Worm (Caenorhabditis elegans) whole organism, early embryonic: ENCODE data around the gene nccd-1.

Experiments used
- B0310.2 ChIP-seq: sonication (generic microtip); optimal IDR thresholded peaks from 2 replicates; lab custom pipeline; 2016; ENCODE audit warnings: mild to moderate bottlenecking, missing genetic modification characterization, missing compliant biosample characterization
- F13C5.2 ChIP-seq: sonication (generic microtip); optimal IDR thresholded peaks from 2 replicates; lab custom pipeline; 2017; ENCODE audit warnings: mild to moderate bottlenecking, missing genetic modification characterization, inconsistent platforms, missing compliant biosample characterization
- aly-1 ChIP-seq: sonication (generic microtip); optimal IDR thresholded peaks from 2 replicates; lab custom pipeline; 2016; ENCODE audit warnings: missing genetic modification characterization, missing compliant biosample characterization
- ama-1 ChIP-seq: fragments of 150-350 bp; optimal IDR thresholded peaks from 2 replicates; lab custom pipeline; 2014
- ceh-13 ChIP-seq: fragments of 200-800 bp; sonication (Bioruptor generic); optimal IDR thresholded peaks from 2 replicates; lab custom pipeline; 2018; ENCODE audit warnings: mild to moderate bottlenecking, missing genetic modification characterization, missing compliant biosample characterization
- ceh-36 ChIP-seq: sonication (generic microtip); optimal IDR thresholded peaks from 2 replicates; lab custom pipeline; 2016; ENCODE audit warnings: missing genetic modification characterization, inconsistent platforms, missing compliant biosample characterization
- ets-7 ChIP-seq: sonication (generic microtip); optimal IDR thresholded peaks from 2 replicates; lab custom pipeline; 2016; ENCODE audit warnings: missing genotype, missing genetic modification characterization, missing compliant biosample characterization
- flt-1 ChIP-seq: fragments of 200-800 bp; sonication (Bioruptor generic); IDR thresholded peaks from 2 replicates; pipeline ENCODE4 v1.3.6; 2022; ENCODE audit warnings: missing genetic modification characterization, missing compliant biosample characterization
- hmbx-1 ChIP-seq: sonication (generic microtip); optimal IDR thresholded peaks from 2 replicates; lab custom pipeline; 2016; ENCODE audit warnings: mild to moderate bottlenecking, missing genetic modification characterization, missing compliant biosample characterization
- hmg-4 ChIP-seq: fragments of 200-800 bp; sonication (Bioruptor generic); optimal IDR thresholded peaks from 2 replicates; lab custom pipeline; 2018; ENCODE audit warnings: mild to moderate bottlenecking, missing genetic modification characterization, missing compliant biosample characterization
- hnd-1 ChIP-seq: sonication (generic microtip); optimal IDR thresholded peaks from 2 replicates; lab custom pipeline; 2016; ENCODE audit warnings: missing genetic modification characterization, missing compliant biosample characterization
- pes-1 ChIP-seq: fragments of 200-800 bp; sonication (Bioruptor generic); IDR thresholded peaks from 2 replicates; pipeline ENCODE4 v1.3.6; 2022; ENCODE audit warnings: missing genetic modification reagents, missing genetic modification characterization, missing compliant biosample characterization
- scrt-1 ChIP-seq: fragments of 200-800 bp; sonication (Bioruptor generic); IDR thresholded peaks from 2 replicates; pipeline ENCODE4 v1.3.6; 2022; ENCODE audit warnings: missing genetic modification characterization, missing compliant biosample characterization
- sea-1 ChIP-seq: fragments of 200-800 bp; sonication (Bioruptor generic); conservative IDR thresholded peaks from 2 replicates; pipeline ENCODE4 v1.3.6; 2022; ENCODE audit warnings: missing genetic modification characterization, missing compliant biosample characterization
- tbx-11 ChIP-seq: fragments of 200-800 bp; sonication (Bioruptor generic); IDR thresholded peaks from 2 replicates; pipeline ENCODE4 v1.3.6; 2022; ENCODE audit warnings: missing genetic modification characterization, missing compliant biosample characterization
- tbx-37 ChIP-seq: fragments of 200-800 bp; sonication (Bioruptor generic); conservative IDR thresholded peaks from 2 replicates; pipeline ENCODE4 v1.3.6; 2022; ENCODE audit warnings: missing genetic modification reagents, missing genetic modification characterization, missing compliant biosample characterization
- tra-4 ChIP-seq: sonication (generic microtip); optimal IDR thresholded peaks from 2 replicates; lab custom pipeline; 2017; ENCODE audit warnings: missing genetic modification characterization, missing compliant biosample characterization

The nccd-1 gene

ce11 chrIV:16995425-16995824 lies 6.9 kb downstream of the nccd-1 start, which contains the start of gene rom-4:
Gene rom-4 (plus strand): TSS chrIV:16995822.
- TF ChIP-seq tbx-37 (GFP tag; lab: Robert Waterston, UW) (peak; percentile 85), tbx-11 (GFP tag; lab: Robert Waterston, UW) (0 out of 2 replicates have a peak, but pooled peaks have one; percentile 37), flt-1 (GFP tag; lab: Robert Waterston, UW) (no peak), tra-4 (tag; lab: Kevin White, UChicago) (no peak), ceh-36 (tag; lab: Kevin White, UChicago) (no peak), ama-1 (lab: Kevin White, UChicago) (no peak), hnd-1 (peak; percentile 28), pes-1 (GFP tag; lab: Robert Waterston, UW) (peak; percentile 57; the same call in 1 of the 2 replicates), ets-7 (peak; percentile 38), aly-1 (tag; lab: Kevin White, UChicago) (no peak), B0310.2 (tag; lab: Kevin White, UChicago) (no peak), sea-1 (GFP tag; lab: Robert Waterston, UW) (no peak), F13C5.2 (no peak)

ce11 chrIV:17005734-17006133 lies 17.2 kb downstream of the nccd-1 start:
- no peak for TF ChIP-seq tbx-37 (GFP tag; lab: Robert Waterston, UW)
- TF ChIP-seq flt-1 (GFP tag; lab: Robert Waterston, UW), result no peak
- TF ChIP-seq ceh-36 (tag; lab: Kevin White, UChicago), result no peak
- TF ChIP-seq F13C5.2, result no peak
- no peak for TF ChIP-seq hmg-4 (GFP tag; lab: Kevin White, UChicago)
- TF ChIP-seq sea-1 (GFP tag; lab: Robert Waterston, UW), result no peak
- no peak for TF ChIP-seq B0310.2 (tag; lab: Kevin White, UChicago)
- no peak for TF ChIP-seq scrt-1 (GFP tag; lab: Robert Waterston, UW)
- TF ChIP-seq tbx-11 (GFP tag; lab: Robert Waterston, UW), result no peak
- no peak for TF ChIP-seq aly-1 (tag; lab: Kevin White, UChicago)
- TF ChIP-seq hnd-1, result no peak
- TF ChIP-seq ceh-13 (GFP tag; lab: Kevin White, UChicago), result no peak
- TF ChIP-seq ama-1 (lab: Kevin White, UChicago), result no peak
- no peak for TF ChIP-seq pes-1 (GFP tag; lab: Robert Waterston, UW)
- TF ChIP-seq ets-7, result no peak
- TF ChIP-seq tra-4 (tag; lab: Kevin White, UChicago), result no peak
- TF ChIP-seq hmbx-1 (tag; lab: Kevin White, UChicago), result no peak

- TF ChIP-seq tra-4 (tag; lab: Kevin White, UChicago), result no peak
- TF ChIP-seq hmg-4 (GFP tag; lab: Kevin White, UChicago), result no peak
- TF ChIP-seq scrt-1 (GFP tag; lab: Robert Waterston, UW), result no peak
- no peak for TF ChIP-seq ceh-13 (GFP tag; lab: Kevin White, UChicago)
- TF ChIP-seq tbx-11 (GFP tag; lab: Robert Waterston, UW), result no peak
- no peak for TF ChIP-seq pes-1 (GFP tag; lab: Robert Waterston, UW)
- no peak for TF ChIP-seq ets-7
- TF ChIP-seq sea-1 (GFP tag; lab: Robert Waterston, UW), result no peak
- no peak for TF ChIP-seq hmbx-1 (tag; lab: Kevin White, UChicago)
- no peak for TF ChIP-seq flt-1 (GFP tag; lab: Robert Waterston, UW)
These were observed 21.8 kb downstream of the nccd-1 start for ce11 chrIV:17010274-17010673.

- TF ChIP-seq hmg-4 (GFP tag; lab: Kevin White, UChicago) (no peak), tbx-11 (GFP tag; lab: Robert Waterston, UW) (no peak), F13C5.2 (no peak)
These were observed 32.5 kb downstream of the nccd-1 start for ce11 chrIV:17021042-17021441.

ce11 chrIV:17025017-17025416 lies 36.5 kb downstream of the nccd-1 start, which contains the start of gene dct-13:
Gene dct-13 (minus strand): TSS chrIV:17025117.
- no peak for TF ChIP-seq sea-1 (GFP tag; lab: Robert Waterston, UW)
- TF ChIP-seq tbx-37 (GFP tag; lab: Robert Waterston, UW), result no peak
- TF ChIP-seq scrt-1 (GFP tag; lab: Robert Waterston, UW), result no peak
- TF ChIP-seq hmbx-1 (tag; lab: Kevin White, UChicago), result no peak
- TF ChIP-seq F13C5.2, result no peak
- TF ChIP-seq hmg-4 (GFP tag; lab: Kevin White, UChicago), result no peak
- no peak for TF ChIP-seq B0310.2 (tag; lab: Kevin White, UChicago)

- TF ChIP-seq ceh-13 (GFP tag; lab: Kevin White, UChicago), result no peak
- TF ChIP-seq pes-1 (GFP tag; lab: Robert Waterston, UW), result no peak
- TF ChIP-seq tbx-11 (GFP tag; lab: Robert Waterston, UW), result no peak
- TF ChIP-seq sea-1 (GFP tag; lab: Robert Waterston, UW), result no peak
- TF ChIP-seq aly-1 (tag; lab: Kevin White, UChicago), result no peak
- TF ChIP-seq tra-4 (tag; lab: Kevin White, UChicago), result no peak
- TF ChIP-seq hnd-1, result no peak
- no peak for TF ChIP-seq ceh-36 (tag; lab: Kevin White, UChicago)
- TF ChIP-seq ets-7, result no peak
- no peak for TF ChIP-seq hmg-4 (GFP tag; lab: Kevin White, UChicago)
- no peak for TF ChIP-seq ama-1 (lab: Kevin White, UChicago)
- no peak for TF ChIP-seq scrt-1 (GFP tag; lab: Robert Waterston, UW)
- no peak for TF ChIP-seq hmbx-1 (tag; lab: Kevin White, UChicago)
- no peak for TF ChIP-seq F13C5.2
- TF ChIP-seq tbx-37 (GFP tag; lab: Robert Waterston, UW), result no peak
- no peak for TF ChIP-seq flt-1 (GFP tag; lab: Robert Waterston, UW)
- TF ChIP-seq B0310.2 (tag; lab: Kevin White, UChicago), result no peak
These were observed 38.1 kb downstream of the nccd-1 start for ce11 chrIV:17026568-17026967.

- no peak for TF ChIP-seq ceh-13 (GFP tag; lab: Kevin White, UChicago)
- no peak for TF ChIP-seq ama-1 (lab: Kevin White, UChicago)
- no peak for TF ChIP-seq pes-1 (GFP tag; lab: Robert Waterston, UW)
- TF ChIP-seq ets-7, result no peak
- no peak for TF ChIP-seq flt-1 (GFP tag; lab: Robert Waterston, UW)
- no peak for TF ChIP-seq tbx-11 (GFP tag; lab: Robert Waterston, UW)
- no peak for TF ChIP-seq ceh-36 (tag; lab: Kevin White, UChicago)
- no peak for TF ChIP-seq tra-4 (tag; lab: Kevin White, UChicago)
- no peak for TF ChIP-seq scrt-1 (GFP tag; lab: Robert Waterston, UW)
- TF ChIP-seq F13C5.2, result no peak
- TF ChIP-seq tbx-37 (GFP tag; lab: Robert Waterston, UW), result no peak
- TF ChIP-seq hmbx-1 (tag; lab: Kevin White, UChicago), result no peak
- TF ChIP-seq hmg-4 (GFP tag; lab: Kevin White, UChicago), result no peak
- TF ChIP-seq aly-1 (tag; lab: Kevin White, UChicago), result no peak
- no peak for TF ChIP-seq B0310.2 (tag; lab: Kevin White, UChicago)
- TF ChIP-seq sea-1 (GFP tag; lab: Robert Waterston, UW), result no peak
- no peak for TF ChIP-seq hnd-1
These were observed 42.0 kb downstream of the nccd-1 start, which contains the start of gene nhr-229 for ce11 chrIV:17030494-17030893. Gene nhr-229 (minus strand): TSS chrIV:17030594.
